Worm (Caenorhabditis elegans) whole organism, young adult: ENCODE data around the gene F28C6.10.
A peak's percentile ranks its signal among the peaks of the same experiment; 100 is the strongest.

Source experiments
- D2030.7 ChIP-seq: fragments of 200-800 bp; sonication (Bioruptor generic); IDR thresholded peaks from 2 replicates; pipeline ENCODE4 v1.3.6; 2022; ENCODE audit warnings: missing genetic modification reagents, missing genetic modification characterization, missing compliant biosample characterization
- F22D6.2 ChIP-seq: sonication (generic microtip); optimal IDR thresholded peaks from 2 replicates; lab custom pipeline; 2016; ENCODE audit warnings: mild to moderate bottlenecking, missing genetic modification characterization, missing compliant biosample characterization
- F33H1.4 ChIP-seq: fragments of 200-800 bp; sonication (Bioruptor generic); IDR thresholded peaks from 2 replicates; pipeline ENCODE4 v1.3.6; 2022; ENCODE audit warnings: missing genetic modification reagents, missing genetic modification characterization, missing compliant biosample characterization
- F52B5.7 ChIP-seq: sonication (generic microtip); optimal IDR thresholded peaks from 2 replicates; lab custom pipeline; 2016; ENCODE audit warnings: mild to moderate bottlenecking, missing genetic modification characterization, missing compliant biosample characterization
- K11D2.4 ChIP-seq: fragments of 200-800 bp; sonication (Bioruptor generic); IDR thresholded peaks from 2 replicates; pipeline ENCODE4 v1.3.6; 2022; ENCODE audit warnings: missing genetic modification reagents, missing genetic modification characterization, missing compliant biosample characterization
- T07F8.4 ChIP-seq: sonication (generic microtip); optimal IDR thresholded peaks from 2 replicates; lab custom pipeline; 2016; ENCODE audit warnings: mild to moderate bottlenecking, missing genetic modification characterization, moderate library complexity, missing compliant biosample characterization
- T26A5.8 ChIP-seq: sonication (generic microtip); optimal IDR thresholded peaks from 2 replicates; lab custom pipeline; 2016; ENCODE audit warnings: missing genetic modification characterization, missing compliant biosample characterization
- Y67H2A.10 ChIP-seq: fragments of 200-800 bp; sonication (Bioruptor generic); conservative IDR thresholded peaks from 2 replicates; pipeline ENCODE4 v1.3.6; 2022; ENCODE audit warnings: missing genetic modification reagents, missing genetic modification characterization, missing compliant biosample characterization
- ZK185.1 ChIP-seq: sonication (generic microtip); optimal IDR thresholded peaks from 2 replicates; lab custom pipeline; 2016; ENCODE audit warnings: mild to moderate bottlenecking, missing genetic modification characterization, missing compliant biosample characterization; ENCODE audit not compliant: poor library complexity, severe bottlenecking
- ama-1 ChIP-seq, 3 experiments: fragments of 150-350 bp in 1 of 3; sonication (generic microtip) in 2 of 3; optimal IDR thresholded peaks; 2 replicates each; lab custom pipeline; 2014 to 2018; ENCODE audit warnings: missing biosample characterization in 2 of 3, missing genetic modification characterization in 2 of 3, missing genetic modification reagents in 2 of 3
- aptf-2 ChIP-seq: fragments of 200-800 bp; sonication (Bioruptor generic); conservative IDR thresholded peaks from 2 replicates; pipeline ENCODE4 v1.3.6; 2022; ENCODE audit warnings: missing genetic modification reagents, missing genetic modification characterization, missing compliant biosample characterization
- atf-7 ChIP-seq: sonication (generic microtip); optimal IDR thresholded peaks from 2 replicates; lab custom pipeline; 2017; ENCODE audit warnings: mild to moderate bottlenecking, missing genetic modification characterization, missing compliant biosample characterization
- athp-1 ChIP-seq: sonication (generic microtip); optimal IDR thresholded peaks from 2 replicates; lab custom pipeline; 2017; ENCODE audit warnings: mild to moderate bottlenecking, missing genetic modification characterization, missing compliant biosample characterization
- bed-1 ChIP-seq: fragments of 200-800 bp; sonication (Bioruptor generic); IDR thresholded peaks from 2 replicates; pipeline ENCODE4 v1.3.6; 2022; ENCODE audit warnings: missing genetic modification reagents, missing genetic modification characterization, missing compliant biosample characterization
- bed-2 ChIP-seq: fragments of 200-800 bp; sonication (Bioruptor generic); IDR thresholded peaks from 2 replicates; pipeline ENCODE4 v1.3.6; 2022; ENCODE audit warnings: missing genetic modification reagents, missing genetic modification characterization, missing compliant biosample characterization
- cebp-1 ChIP-seq, 2 experiments: fragments of 200-800 bp in 1 of 2; sonication (Bioruptor generic) in 1 of 2; sonication (generic microtip) in 1 of 2; IDR thresholded peaks in 1 of 2; optimal IDR thresholded peaks in 1 of 2; 2 replicates each; pipeline versions ENCODE4 v1.3.6 to Lab custom; 2017 to 2022; ENCODE audit warnings: missing compliant biosample characterization in 2 of 2, missing genetic modification characterization in 2 of 2, mild to moderate bottlenecking in 1 of 2, missing genetic modification reagents in 1 of 2, moderate library complexity in 1 of 2
- cebp-2 ChIP-seq: fragments of 200-800 bp; sonication (Bioruptor generic); IDR thresholded peaks from 2 replicates; pipeline ENCODE4 v1.3.6; 2022; ENCODE audit warnings: missing genetic modification characterization, missing compliant biosample characterization
- ceh-100 ChIP-seq: fragments of 200-800 bp; sonication (Bioruptor generic); IDR thresholded peaks from 2 replicates; pipeline ENCODE4 v1.3.6; 2022; ENCODE audit warnings: missing genetic modification reagents, missing genetic modification characterization, missing compliant biosample characterization
- ceh-27 ChIP-seq: fragments of 200-800 bp; sonication (Bioruptor generic); optimal IDR thresholded peaks from 2 replicates; lab custom pipeline; 2018; ENCODE audit warnings: mild to moderate bottlenecking, missing genetic modification characterization, moderate library complexity, missing compliant biosample characterization
- ceh-58 ChIP-seq: fragments of 200-800 bp; sonication (Bioruptor generic); IDR thresholded peaks from 2 replicates; pipeline ENCODE4 v1.3.6; 2022; ENCODE audit warnings: missing genetic modification characterization, missing compliant biosample characterization
- dox-1 ChIP-seq: fragments of 200-800 bp; sonication (Bioruptor generic); IDR thresholded peaks from 2 replicates; pipeline ENCODE4 v1.3.6; 2022; ENCODE audit warnings: missing genetic modification reagents, missing genetic modification characterization, missing compliant biosample characterization
- egl-18 ChIP-seq: fragments of 200-800 bp; sonication (Bioruptor generic); IDR thresholded peaks from 2 replicates; pipeline ENCODE4 v1.3.6; 2022; ENCODE audit warnings: missing genetic modification reagents, missing genetic modification characterization, missing compliant biosample characterization
- ets-4 ChIP-seq: fragments of 200-800 bp; sonication (Bioruptor generic); optimal IDR thresholded peaks from 2 replicates; lab custom pipeline; 2018; ENCODE audit warnings: mild to moderate bottlenecking, missing genetic modification characterization, missing compliant biosample characterization
- gei-17 ChIP-seq: fragments of 200-800 bp; sonication (Bioruptor generic); optimal IDR thresholded peaks from 2 replicates; lab custom pipeline; 2018; ENCODE audit warnings: mild to moderate bottlenecking, missing genetic modification characterization, missing compliant biosample characterization
- hsf-1 ChIP-seq: fragments of 200-800 bp; sonication (Bioruptor generic); IDR thresholded peaks from 2 replicates; pipeline ENCODE4 v1.3.6; 2022; ENCODE audit warnings: missing genetic modification reagents, missing genetic modification characterization, missing compliant biosample characterization
- lin-26 ChIP-seq: fragments of 200-800 bp; sonication (Bioruptor generic); IDR thresholded peaks from 2 replicates; pipeline ENCODE4 v1.3.6; 2022; ENCODE audit warnings: missing genetic modification reagents, missing genetic modification characterization, missing compliant biosample characterization
- lin-40 ChIP-seq: sonication (generic microtip); optimal IDR thresholded peaks from 2 replicates; lab custom pipeline; 2016; ENCODE audit warnings: missing genetic modification characterization, mild to moderate bottlenecking, missing compliant biosample characterization, missing genotype, missing genetic modification reagents
- madf-10 ChIP-seq: sonication (generic microtip); optimal IDR thresholded peaks from 2 replicates; lab custom pipeline; 2016; ENCODE audit warnings: mild to moderate bottlenecking, missing genetic modification characterization, missing compliant biosample characterization
- madf-3 ChIP-seq: fragments of 200-800 bp; sonication (Bioruptor generic); IDR thresholded peaks from 2 replicates; pipeline ENCODE4 v1.3.6; 2022; ENCODE audit warnings: missing genetic modification reagents, missing genetic modification characterization, missing compliant biosample characterization
- madf-6 ChIP-seq: fragments of 200-800 bp; sonication (Bioruptor generic); IDR thresholded peaks from 2 replicates; pipeline ENCODE4 v1.3.6; 2022; ENCODE audit warnings: missing genetic modification reagents, missing genetic modification characterization, missing compliant biosample characterization
- madf-8 ChIP-seq: fragments of 200-800 bp; sonication (Bioruptor generic); conservative IDR thresholded peaks from 2 replicates; pipeline ENCODE4 v1.3.6; 2022; ENCODE audit warnings: missing genetic modification reagents, missing genetic modification characterization, missing compliant biosample characterization
- mes-4 ChIP-seq: sonication (generic microtip); optimal IDR thresholded peaks from 2 replicates; lab custom pipeline; 2016; ENCODE audit warnings: missing genotype, missing genetic modification characterization, missing compliant biosample characterization
- nfya-1 ChIP-seq: sonication (generic microtip); optimal IDR thresholded peaks from 2 replicates; lab custom pipeline; 2017; ENCODE audit warnings: antibody characterized with exemption, missing compliant biosample characterization, missing genetic modification characterization, borderline replicate concordance; ENCODE audit not compliant: insufficient read depth
- nhr-120 ChIP-seq: fragments of 200-800 bp; sonication (Bioruptor generic); IDR thresholded peaks from 2 replicates; pipeline ENCODE4 v1.3.6; 2022; ENCODE audit warnings: missing genetic modification characterization, missing compliant biosample characterization
- nhr-179 ChIP-seq: sonication (generic microtip); optimal IDR thresholded peaks from 2 replicates; lab custom pipeline; 2016; ENCODE audit warnings: mild to moderate bottlenecking, missing genetic modification characterization, missing compliant biosample characterization
- nhr-27 ChIP-seq: fragments of 200-800 bp; sonication (Bioruptor generic); optimal IDR thresholded peaks from 2 replicates; lab custom pipeline; 2018; ENCODE audit warnings: mild to moderate bottlenecking, missing genetic modification characterization, moderate library complexity, missing compliant biosample characterization
- pbrm-1 ChIP-seq: fragments of 200-800 bp; sonication (Bioruptor generic); IDR thresholded peaks from 2 replicates; pipeline ENCODE4 v1.3.6; 2022; ENCODE audit warnings: missing genetic modification reagents, missing genetic modification characterization, missing compliant biosample characterization
- rcor-1 ChIP-seq: fragments of 200-800 bp; sonication (Bioruptor generic); IDR thresholded peaks from 2 replicates; pipeline ENCODE4 v1.3.6; 2022; ENCODE audit warnings: missing genetic modification reagents, missing genetic modification characterization, missing compliant biosample characterization
- repo-1 ChIP-seq: sonication (generic microtip); optimal IDR thresholded peaks from 2 replicates; lab custom pipeline; 2017; ENCODE audit warnings: mild to moderate bottlenecking, missing genetic modification characterization, missing compliant biosample characterization
- sdz-38 ChIP-seq: sonication (generic microtip); optimal IDR thresholded peaks from 2 replicates; lab custom pipeline; 2016; ENCODE audit warnings: missing genotype, missing genetic modification characterization, missing compliant biosample characterization
- snpc-1.3 ChIP-seq: sonication (generic microtip); optimal IDR thresholded peaks from 2 replicates; lab custom pipeline; 2017; ENCODE audit warnings: missing genetic modification characterization, mild to moderate bottlenecking, missing compliant biosample characterization, antibody characterized with exemption, moderate library complexity, missing genotype, missing genetic modification reagents; ENCODE audit not compliant: insufficient read depth
- somi-1 ChIP-seq: fragments of 200-800 bp; sonication (Bioruptor generic); optimal IDR thresholded peaks from 2 replicates; lab custom pipeline; 2018; ENCODE audit warnings: mild to moderate bottlenecking, missing genetic modification characterization, missing compliant biosample characterization
- unc-62 ChIP-seq: fragments of 150-350 bp; optimal IDR thresholded peaks from 2 replicates; lab custom pipeline; 2014; ENCODE audit warnings: missing biosample characterization, missing genetic modification reagents, missing genetic modification characterization
- xnd-1 ChIP-seq: sonication (generic microtip); optimal IDR thresholded peaks from 2 replicates; lab custom pipeline; 2016; ENCODE audit warnings: missing genotype, missing genetic modification reagents, missing genetic modification characterization, missing compliant biosample characterization
- ztf-3 ChIP-seq: fragments of 200-800 bp; sonication (Bioruptor generic); optimal IDR thresholded peaks from 2 replicates; lab custom pipeline; 2018; ENCODE audit warnings: mild to moderate bottlenecking, missing genetic modification characterization, missing compliant biosample characterization

The F28C6.10 gene

ce11 chrII:8569038-8569977 lies 38.5 kb upstream of the F28C6.10 start, which contains the start of the genes col-38 and rpl-5 (continued):
- TF ChIP-seq madf-3 (peak; percentile 39; the same call in 1 of the 2 replicates), ceh-100 (GFP tag; lab: Robert Waterston, UW) (peak; percentile 48; the same call in 1 of the 2 replicates), bed-1 (no peak), dox-1 (GFP tag; lab: Robert Waterston, UW) (peak; percentile 83), nhr-27 (tag; lab: Kevin White, UChicago) (no peak), cebp-1 (GFP tag; IDR thresholded peaks at IDR 0.05; lab: Robert Waterston, UW) (peak; percentile 25; the same call in 1 of the 2 replicates), cebp-1 (tag; optimal IDR thresholded peaks at IDR 0.05; lab: Kevin White, UChicago) (peak; percentile 72), ceh-58 (GFP tag; lab: Robert Waterston, UW) (no peak), atf-7 (tag; lab: Kevin White, UChicago) (no peak), D2030.7 (GFP tag; lab: Robert Waterston, UW) (peak; percentile 71), ceh-27 (GFP tag; lab: Kevin White, UChicago) (peak; percentile 83), madf-10 (peak; percentile 30), unc-62 (GFP tag; lab: Kevin White, UChicago) (no peak), F22D6.2 (tag; lab: Kevin White, UChicago) (no peak), nhr-120 (GFP tag; lab: Robert Waterston, UW) (no peak), athp-1 (tag; lab: Kevin White, UChicago) (peak; percentile 56), snpc-1.3 (tag; lab: Kevin White, UChicago) (peak; percentile 91), sdz-38 (tag; lab: Kevin White, UChicago) (no peak), pbrm-1 (GFP tag; lab: Robert Waterston, UW) (peak; percentile 83), bed-2 (GFP tag; lab: Robert Waterston, UW) (no peak), somi-1 (GFP tag; lab: Kevin White, UChicago) (no peak), T26A5.8 (tag; lab: Kevin White, UChicago) (no peak), Y67H2A.10 (GFP tag; lab: Robert Waterston, UW) (no peak), cebp-2 (GFP tag; lab: Robert Waterston, UW) (no peak), xnd-1 (tag; lab: Kevin White, UChicago) (peak; percentile 43), F52B5.7 (tag; lab: Kevin White, UChicago) (no peak), madf-8 (GFP tag; lab: Robert Waterston, UW) (peak; percentile 65), ets-4 (GFP tag; lab: Kevin White, UChicago) (no peak), F33H1.4 (GFP tag; lab: Robert Waterston, UW) (peak; percentile 79), T07F8.4 (tag; lab: Kevin White, UChicago) (no peak), repo-1 (no peak), K11D2.4 (no peak), egl-18 (GFP tag; lab: Robert Waterston, UW) (no peak), lin-40 (peak; percentile 56), aptf-2 (GFP tag; lab: Robert Waterston, UW) (no peak), nhr-179 (tag; lab: Kevin White, UChicago) (no peak), nfya-1 (tag; lab: Kevin White, UChicago) (no peak), lin-26 (no peak), ZK185.1 (peak; percentile 58), madf-6 (peak; percentile 80), ama-1 (optimal IDR thresholded peaks at IDR 0.05; lab: Kevin White, UChicago) (no peak), ama-1 (GFP tag; optimal IDR thresholded peaks at IDR 0.05; lab: Kevin White, UChicago) (peak in 1 of 2 experiments; percentile 26), rcor-1 (GFP tag; lab: Robert Waterston, UW) (peak; percentile 69; the same call in 1 of the 2 replicates), hsf-1 (GFP tag; lab: Robert Waterston, UW) (peak; percentile 36; the same call in 1 of the 2 replicates), ztf-3 (no peak), gei-17 (no peak), mes-4 (tag; lab: Kevin White, UChicago) (no peak)
